Fruit fly (Drosophila melanogaster) whole organism, embryonic: ENCODE measurements around the gene CG4455.

Experiments used
- Bdp1 ChIP-seq: fragments of 200-800 bp; sonication (Bioruptor generic); optimal IDR thresholded peaks from 3 replicates; lab custom pipeline; 2016; ENCODE audit warnings: missing biosample characterization, missing genetic modification characterization
- CG10565 ChIP-seq: fragments of 200-800 bp; sonication (Bioruptor generic); optimal IDR thresholded peaks from 3 replicates; lab custom pipeline; 2016; ENCODE audit warnings: missing biosample characterization, mild to moderate bottlenecking, missing genetic modification characterization
- CG11560 ChIP-seq: fragments of 200-800 bp; sonication (Bioruptor generic); IDR thresholded peaks from 3 replicates; pipeline ENCODE4 v1.3.6; 2022; ENCODE audit warnings: missing biosample characterization, missing genetic modification characterization
- CG13894 ChIP-seq: fragments of 200-800 bp; sonication (Bioruptor generic); optimal IDR thresholded peaks from 3 replicates; lab custom pipeline; 2018; ENCODE audit warnings: missing biosample characterization, mild to moderate bottlenecking, missing genetic modification characterization, moderate library complexity
- CG14050 ChIP-seq: fragments of 200-800 bp; sonication (Bioruptor generic); IDR thresholded peaks from 3 replicates; pipeline ENCODE4 v1.3.6; 2022; ENCODE audit warnings: missing biosample characterization, missing genetic modification characterization
- CG15696 ChIP-seq: fragments of 200-800 bp; sonication (Bioruptor generic); optimal IDR thresholded peaks from 2 replicates; lab custom pipeline; 2019; ENCODE audit warnings: missing biosample characterization, mild to moderate bottlenecking, missing genetic modification characterization, moderate library complexity
- CG30020 ChIP-seq: fragments of 200-800 bp; optimal IDR thresholded peaks from 2 replicates; lab custom pipeline; 2019; ENCODE audit warnings: missing biosample characterization, mild to moderate bottlenecking, missing genetic modification characterization, moderate library complexity
- CG3726 ChIP-seq: fragments of 200-800 bp; sonication (Bioruptor generic); IDR thresholded peaks from 3 replicates; pipeline ENCODE4, ENCODE4 v1.3.6; 2022; ENCODE audit warnings: missing biosample characterization, missing genetic modification characterization
- CG4328 ChIP-seq: fragments of 200-800 bp; sonication (Bioruptor generic); optimal IDR thresholded peaks from 3 replicates; lab custom pipeline; 2017; ENCODE audit warnings: missing biosample characterization, missing genetic modification reagents, missing genetic modification characterization
- CG4707 ChIP-seq: fragments of 200-800 bp; sonication (Bioruptor generic); optimal IDR thresholded peaks from 2 replicates; lab custom pipeline; 2018; ENCODE audit warnings: missing biosample characterization, mild to moderate bottlenecking, missing genetic modification characterization, moderate library complexity
- CG7357 ChIP-seq: fragments of 200-800 bp; sonication (Bioruptor generic); IDR thresholded peaks from 3 replicates; pipeline ENCODE4 v1.3.6; 2022; ENCODE audit warnings: missing biosample characterization, missing genetic modification characterization
- CG8944 ChIP-seq: fragments of 200-800 bp; sonication (Bioruptor generic); optimal IDR thresholded peaks from 3 replicates; lab custom pipeline; 2016; ENCODE audit warnings: missing biosample characterization, missing genetic modification characterization
- Dek ChIP-seq: fragments of 200-800 bp; sonication (Bioruptor generic); optimal IDR thresholded peaks from 3 replicates; lab custom pipeline; 2019; ENCODE audit warnings: missing biosample characterization, mild to moderate bottlenecking, missing genetic modification characterization, moderate library complexity
- ERR ChIP-seq: fragments of 200-800 bp; sonication (Bioruptor generic); optimal IDR thresholded peaks from 2 replicates; lab custom pipeline; 2016; ENCODE audit warnings: missing biosample characterization, missing genetic modification characterization
- Elba2 ChIP-seq: fragments of 200-800 bp; sonication (Bioruptor generic); optimal IDR thresholded peaks from 3 replicates; lab custom pipeline; 2016; ENCODE audit warnings: missing biosample characterization, missing genetic modification characterization
- Hand ChIP-seq: fragments of 200-800 bp; sonication (Bioruptor generic); optimal IDR thresholded peaks from 2 replicates; lab custom pipeline; 2017; ENCODE audit warnings: mild to moderate bottlenecking, missing biosample characterization, missing genetic modification reagents, missing genetic modification characterization
- HmgZ ChIP-seq: fragments of 200-800 bp; sonication (Bioruptor generic); optimal IDR thresholded peaks from 2 replicates; lab custom pipeline; 2018; ENCODE audit warnings: missing biosample characterization, mild to moderate bottlenecking, missing genetic modification characterization
- Hr78 ChIP-seq, 2 experiments: fragments of 200-800 bp in 1 of 2; fragments of >200 bp in 1 of 2; sonication (Bioruptor generic) in 1 of 2; optimal IDR thresholded peaks; 2 replicates each; lab custom pipeline; 2017 to 2019; ENCODE audit warnings: missing biosample characterization in 2 of 2, missing genetic modification characterization in 2 of 2, mild to moderate bottlenecking in 1 of 2, moderate library complexity in 1 of 2
- MESR4 ChIP-seq: fragments of 200-800 bp; sonication (Bioruptor generic); optimal IDR thresholded peaks from 2 replicates; lab custom pipeline; 2018; ENCODE audit warnings: missing biosample characterization, mild to moderate bottlenecking, missing genetic modification characterization, moderate library complexity
- Med ChIP-seq: fragments of 200-800 bp; sonication (Bioruptor generic); peaks from one replicate; lab custom pipeline; 2016; ENCODE audit warnings: missing biosample characterization, missing genetic modification characterization, mild to moderate bottlenecking, inconsistent platforms, moderate library complexity
- Mes4 ChIP-seq: fragments of 200-800 bp; sonication (Bioruptor generic); optimal IDR thresholded peaks from 2 replicates; lab custom pipeline; 2016; ENCODE audit warnings: missing biosample characterization, missing genetic modification characterization
- Opbp ChIP-seq: fragments of 200-800 bp; sonication (Bioruptor generic); IDR thresholded peaks from 3 replicates; pipeline ENCODE4 v1.3.6; 2022; ENCODE audit warnings: missing biosample characterization, missing genetic modification characterization; ENCODE audit not compliant: partially characterized antibody
- Pdp1 ChIP-seq, 2 experiments: fragments of 200-800 bp; sonication (Bioruptor generic); optimal IDR thresholded peaks; 3 replicates each; lab custom pipeline; 2016; ENCODE audit warnings: missing biosample characterization in 2 of 2, missing genetic modification characterization in 2 of 2, mild to moderate bottlenecking in 1 of 2, moderate library complexity in 1 of 2
- Trl ChIP-seq, 3 experiments: fragments of >200 bp in 2 of 3; fragments of 200-800 bp in 1 of 3; sonication (Bioruptor generic) in 1 of 3; optimal IDR thresholded peaks; 2 replicates in 1 of 3; 3 replicates in 2 of 3; lab custom pipeline; 2016 to 2017; ENCODE audit warnings: missing biosample characterization in 1 of 3, missing genetic modification characterization in 1 of 3
- chif ChIP-seq, 2 experiments: fragments of 200-800 bp; sonication (Bioruptor generic); optimal IDR thresholded peaks; 3 replicates each; lab custom pipeline; 2016; ENCODE audit warnings: missing biosample characterization in 2 of 2, missing genetic modification characterization in 2 of 2
- chm ChIP-seq: fragments of 200-800 bp; sonication (Bioruptor generic); IDR thresholded peaks from 2 replicates; pipeline ENCODE4 v1.3.6; 2022; ENCODE audit warnings: missing biosample characterization, missing genetic modification characterization
- ci ChIP-seq: fragments of 200-800 bp; sonication (Bioruptor generic); IDR thresholded peaks from 3 replicates; pipeline ENCODE4 v1.3.6; 2022; ENCODE audit warnings: missing biosample characterization, missing genetic modification characterization
- en ChIP-seq: fragments of 200-800 bp; sonication (Bioruptor generic); optimal IDR thresholded peaks from 2 replicates; lab custom pipeline; 2016; ENCODE audit warnings: missing biosample characterization, missing genetic modification characterization
- grau ChIP-seq: fragments of 200-800 bp; optimal IDR thresholded peaks from 3 replicates; lab custom pipeline; 2019; ENCODE audit warnings: missing biosample characterization, mild to moderate bottlenecking, missing genetic modification characterization, moderate library complexity
- hth ChIP-seq: fragments of >200 bp; optimal IDR thresholded peaks from 2 replicates; lab custom pipeline; 2017; ENCODE audit warnings: inconsistent platforms
- inv ChIP-seq: fragments of 200-800 bp; sonication (Bioruptor generic); IDR thresholded peaks from 2 replicates; pipeline ENCODE4 v1.3.6; 2022; ENCODE audit warnings: missing biosample characterization, missing genetic modification characterization; ENCODE audit not compliant: partially characterized antibody
- ken ChIP-seq: fragments of 200-800 bp; sonication (Bioruptor generic); IDR thresholded peaks from 3 replicates; pipeline ENCODE4 v1.3.6; 2022; ENCODE audit warnings: missing biosample characterization, missing genetic modification characterization
- lilli ChIP-seq: fragments of 200-800 bp; sonication (Bioruptor generic); optimal IDR thresholded peaks from 3 replicates; lab custom pipeline; 2016; ENCODE audit warnings: missing biosample characterization, missing genetic modification characterization
- lola ChIP-seq, 3 experiments: fragments of >200 bp in 2 of 3; fragments of 200-800 bp in 1 of 3; sonication (Bioruptor generic) in 1 of 3; optimal IDR thresholded peaks; 2 replicates each; lab custom pipeline; 2017 to 2019; ENCODE audit warnings: missing biosample characterization in 3 of 3, missing genetic modification characterization in 3 of 3, mild to moderate bottlenecking in 1 of 3, moderate library complexity in 1 of 3
- luna ChIP-seq: fragments of 200-800 bp; sonication (Bioruptor generic); optimal IDR thresholded peaks from 2 replicates; lab custom pipeline; 2016; ENCODE audit warnings: missing biosample characterization, missing genetic modification characterization
- nau ChIP-seq: fragments of 200-800 bp; sonication (Bioruptor generic); optimal IDR thresholded peaks from 3 replicates; lab custom pipeline; 2017; ENCODE audit warnings: missing biosample characterization, mild to moderate bottlenecking, missing genetic modification characterization, missing genetic modification reagents
- onecut ChIP-seq: fragments of 200-800 bp; sonication (Bioruptor generic); IDR thresholded peaks from 2 replicates; pipeline ENCODE4 v1.3.6; 2022; ENCODE audit warnings: missing biosample characterization, missing genetic modification characterization
- org-1 ChIP-seq: fragments of 200-800 bp; sonication (Bioruptor generic); optimal IDR thresholded peaks from 2 replicates; lab custom pipeline; 2017; ENCODE audit warnings: missing biosample characterization, missing genetic modification characterization
- pros ChIP-seq: fragments of 200-800 bp; sonication (Bioruptor generic); optimal IDR thresholded peaks from 3 replicates; lab custom pipeline; 2019; ENCODE audit warnings: missing biosample characterization, mild to moderate bottlenecking, missing genetic modification characterization, moderate library complexity
- rib ChIP-seq: fragments of 200-800 bp; sonication (Bioruptor generic); IDR thresholded peaks from 2 replicates; pipeline ENCODE4 v1.3.6; 2022; ENCODE audit warnings: missing biosample characterization, missing genetic modification characterization
- sd ChIP-seq: fragments of 200-800 bp; sonication (Bioruptor generic); optimal IDR thresholded peaks from 3 replicates; lab custom pipeline; 2018; ENCODE audit warnings: missing biosample characterization, mild to moderate bottlenecking, missing genetic modification characterization, moderate library complexity
- sr ChIP-seq: fragments of 200-800 bp; sonication (Bioruptor generic); IDR thresholded peaks from 3 replicates; pipeline ENCODE4 v1.3.6; 2022; ENCODE audit warnings: missing biosample characterization, missing genetic modification characterization
- sug ChIP-seq: fragments of 200-800 bp; optimal IDR thresholded peaks from 2 replicates; lab custom pipeline; 2019; ENCODE audit warnings: missing biosample characterization, mild to moderate bottlenecking, missing genetic modification characterization, moderate library complexity
- tll ChIP-seq, 2 experiments: fragments of 200-800 bp in 1 of 2; fragments of >200 bp in 1 of 2; sonication (Bioruptor generic) in 1 of 2; optimal IDR thresholded peaks; 2 replicates each; lab custom pipeline; 2017 to 2019; ENCODE audit warnings: missing biosample characterization in 2 of 2, missing genetic modification characterization in 2 of 2, mild to moderate bottlenecking in 1 of 2, moderate library complexity in 1 of 2
- twi ChIP-seq: fragments of 200-800 bp; optimal IDR thresholded peaks from 2 replicates; lab custom pipeline; 2019; ENCODE audit warnings: missing biosample characterization, mild to moderate bottlenecking, missing genetic modification characterization, moderate library complexity
- usp ChIP-seq: fragments of >200 bp; optimal IDR thresholded peaks from 2 replicates; lab custom pipeline; 2017; ENCODE audit warnings: missing biosample characterization, missing genetic modification characterization
- wdn ChIP-seq: fragments of 200-800 bp; sonication (Bioruptor generic); IDR thresholded peaks from 2 replicates; pipeline ENCODE4 v1.3.6; 2022; ENCODE audit warnings: missing biosample characterization, missing genetic modification characterization

Gene CG4455

DNA sequence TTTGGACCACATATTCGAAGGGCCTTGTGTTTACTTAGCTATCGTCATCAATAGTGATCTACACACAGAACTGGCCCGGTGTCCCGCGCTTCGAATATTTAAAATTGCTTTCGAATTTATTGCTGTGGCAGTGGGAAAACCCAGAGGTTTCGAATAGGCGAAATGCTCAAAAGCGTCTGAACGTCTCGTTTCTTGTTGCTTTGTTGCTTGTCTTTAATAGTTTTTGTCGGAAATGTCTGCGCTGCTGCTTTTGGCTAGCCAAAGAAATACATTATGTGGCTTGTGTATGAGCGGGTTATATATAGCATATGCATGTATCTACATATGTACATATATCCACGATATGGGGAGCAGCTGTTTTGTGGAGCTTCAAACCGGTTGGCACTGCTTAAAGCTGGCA, 31.5 kb upstream of the CG4455 start (continued):
- TF ChIP-seq grau (tag; lab: Kevin White, UChicago) (no peak), ERR (GFP tag; lab: Kevin White, UChicago) (no peak), twi (peak; percentile 23), Opbp (GFP tag; lab: Robert Waterston, UW) (0 out of 3 replicates have a peak, but pooled peaks have one; percentile 7), tll (GFP tag; optimal IDR thresholded peaks at IDR 0.05; lab: Kevin White, UChicago) (no peak), CG14050 (GFP tag; lab: Robert Waterston, UW) (no peak), sd (tag; lab: Kevin White, UChicago) (peak; percentile 85), nau (GFP tag; lab: Kevin White, UChicago) (peak; percentile 6), chif (GFP tag; optimal IDR thresholded peaks at IDR 0.05; lab: Kevin White, UChicago) (no peak), CG7357 (no peak), pros (GFP tag; lab: Kevin White, UChicago) (peak; percentile 28), chm (GFP tag; lab: Robert Waterston, UW) (no peak), CG13894 (peak; percentile 51), CG3726 (GFP tag; lab: Robert Waterston, UW) (no peak), CG15696 (no peak)

DNA sequence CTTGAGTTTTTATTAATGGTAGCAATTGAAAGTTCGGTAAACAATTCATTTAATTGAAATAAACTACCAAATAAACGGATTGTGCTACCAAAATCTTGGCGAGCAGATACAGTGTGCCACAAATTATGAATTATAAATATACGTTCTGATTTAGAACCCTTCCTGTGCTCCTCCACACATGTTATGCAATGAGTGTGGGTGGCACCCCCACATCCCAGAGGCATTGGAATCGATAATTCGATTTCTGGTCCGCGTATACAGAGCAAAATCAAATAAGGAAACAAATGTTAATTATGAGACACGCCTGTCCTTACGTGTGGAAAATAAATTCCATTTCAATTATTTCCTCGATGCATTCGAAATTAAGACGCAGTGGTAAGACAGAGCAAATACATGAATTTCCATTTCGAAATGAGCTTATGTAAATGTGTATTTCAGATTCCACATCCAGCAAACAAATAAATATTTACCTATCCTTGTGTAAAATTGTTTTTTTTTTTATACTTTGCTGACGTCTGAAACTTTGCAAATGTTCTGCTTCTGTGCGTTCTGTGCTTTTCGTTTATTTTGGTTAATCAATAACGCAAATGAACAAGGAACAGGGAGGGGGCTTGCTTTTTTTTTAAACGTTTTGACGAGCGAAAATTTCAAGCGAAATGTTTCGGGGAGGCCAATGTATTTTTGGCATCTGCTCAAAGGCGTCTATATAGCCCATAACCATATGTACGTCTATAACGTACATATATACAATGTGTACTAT, 30.7 kb upstream of the CG4455 start:
- no peak for TF ChIP-seq CG11560
- no peak for TF ChIP-seq en (GFP tag; lab: Kevin White, UChicago)
- TF ChIP-seq usp (GFP tag; lab: Kevin White, UChicago), result no peak
- TF ChIP-seq hth (lab: Kevin White, UChicago), result no peak
- TF ChIP-seq org-1 (GFP tag; lab: Kevin White, UChicago), result no peak
- TF ChIP-seq MESR4 (GFP tag; lab: Kevin White, UChicago), result no peak
- peak; percentile 63 for TF ChIP-seq onecut (GFP tag; lab: Robert Waterston, UW)
- TF ChIP-seq ERR (GFP tag; lab: Kevin White, UChicago), result no peak
- no peak for TF ChIP-seq luna (GFP tag; lab: Kevin White, UChicago)
- no peak for TF ChIP-seq CG10565
- no peak for TF ChIP-seq sug (tag; lab: Kevin White, UChicago)
- TF ChIP-seq Dek (tag; lab: Kevin White, UChicago), result no peak
- TF ChIP-seq Trl (optimal IDR thresholded peaks at IDR 0.05; lab: Kevin White, UChicago), result no peak
- no peak for TF ChIP-seq Trl (GFP tag; optimal IDR thresholded peaks at IDR 0.05; lab: Kevin White, UChicago)
- TF ChIP-seq chif (GFP tag; optimal IDR thresholded peaks at IDR 0.05; lab: Kevin White, UChicago), result no peak
- no peak for TF ChIP-seq CG30020 (tag; lab: Kevin White, UChicago)
- TF ChIP-seq sr (GFP tag; lab: Robert Waterston, UW), result 0 out of 3 replicates have a peak, but pooled peaks have one; percentile 35
- TF ChIP-seq sd (tag; lab: Kevin White, UChicago), result peak; percentile 79
- TF ChIP-seq Bdp1 (GFP tag; lab: Kevin White, UChicago), result no peak
- no peak for TF ChIP-seq HmgZ (tag; lab: Kevin White, UChicago)
- TF ChIP-seq Hand (GFP tag; lab: Kevin White, UChicago), result no peak
- no peak for TF ChIP-seq ken (GFP tag; lab: Robert Waterston, UW)
- TF ChIP-seq ci (GFP tag; lab: Robert Waterston, UW), result no peak
- TF ChIP-seq lola (GFP tag; optimal IDR thresholded peaks at IDR 0.05; lab: Kevin White, UChicago), result no peak
- TF ChIP-seq rib (GFP tag; lab: Robert Waterston, UW), result peak; percentile 65
- TF ChIP-seq Med, result peak; percentile 10
- TF ChIP-seq CG4328 (GFP tag; lab: Kevin White, UChicago), result no peak
- no peak for TF ChIP-seq Hr78 (GFP tag; optimal IDR thresholded peaks at IDR 0.05; lab: Kevin White, UChicago)
- TF ChIP-seq Elba2 (GFP tag; lab: Kevin White, UChicago), result no peak
- TF ChIP-seq CG4707 (GFP tag; lab: Kevin White, UChicago), result no peak
- no peak for TF ChIP-seq Mes4 (GFP tag; lab: Kevin White, UChicago)
- no peak for TF ChIP-seq inv
- TF ChIP-seq wdn (GFP tag; lab: Robert Waterston, UW), result no peak
- TF ChIP-seq CG8944 (GFP tag; lab: Kevin White, UChicago), result no peak
- TF ChIP-seq Pdp1 (GFP tag; optimal IDR thresholded peaks at IDR 0.05; lab: Kevin White, UChicago), result peak in 1 of 2 experiments; percentile 85
- no peak for TF ChIP-seq lilli (GFP tag; lab: Kevin White, UChicago)
